Fruit fly (Drosophila melanogaster) whole organism, adult: ENCODE measurements around the gene cert.

ENCODE experiments used
- CG14711 ChIP-seq: fragments of 200-800 bp; sonication (Bioruptor generic); optimal IDR thresholded peaks from 2 replicates; lab custom pipeline; 2018; ENCODE audit warnings: missing biosample characterization, mild to moderate bottlenecking, missing genetic modification characterization, moderate library complexity
- pad ChIP-seq: fragments of 200-800 bp; sonication (Bioruptor generic); optimal IDR thresholded peaks from 3 replicates; lab custom pipeline; 2017; ENCODE audit warnings: missing biosample characterization, missing genetic modification characterization, mild to moderate bottlenecking, moderate library complexity, missing genetic modification reagents

DNA sequence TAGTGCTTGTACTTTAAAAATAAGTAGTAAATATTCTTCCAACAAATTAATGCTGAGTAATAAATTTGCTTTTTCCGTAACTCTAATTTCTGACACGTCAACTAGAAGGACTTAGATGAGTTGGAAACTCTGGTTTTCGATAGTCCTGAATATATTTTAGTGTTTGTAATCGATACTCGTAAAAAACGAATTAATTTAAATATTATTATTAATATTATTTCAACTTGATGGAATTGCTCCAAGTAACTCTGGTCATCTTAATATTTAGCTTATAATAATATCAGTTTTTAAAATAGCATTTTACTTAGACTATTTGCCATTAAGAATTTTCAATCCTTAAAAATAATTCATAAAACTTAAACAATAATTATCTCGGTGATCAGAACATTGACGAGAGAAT, 49.2 kb downstream of the cert start, which contains the start of gene CG7213:
- TF ChIP-seq CG14711 (tag; lab: Kevin White, UChicago) (no peak), pad (no peak)
